Fruit fly (Drosophila melanogaster) Kc167 (cell line): ENCODE measurements around the gene Ilp5.
"Not testable (repeated sequence)": the region's sequence is repeated elsewhere in the genome, so short reads cannot be mapped to it uniquely, and the experiment has no call there.

Source experiments
- Myc ChIP-seq: fragments of >200 bp; optimal IDR thresholded peaks from 2 replicates; lab custom pipeline; 2017; ENCODE audit warnings: missing external identifiers
- Sin3A ChIP-seq: fragments of >200 bp; optimal IDR thresholded peaks from 2 replicates; lab custom pipeline; 2018; ENCODE audit warnings: missing external identifiers
- h ChIP-seq: fragments of >200 bp; optimal IDR thresholded peaks from 3 replicates; lab custom pipeline; 2018; ENCODE audit warnings: missing external identifiers
- insv ChIP-seq: fragments of >200 bp; optimal IDR thresholded peaks from 3 replicates; lab custom pipeline; 2018; ENCODE audit warnings: missing external identifiers
- psq ChIP-seq: fragments of >200 bp; optimal IDR thresholded peaks from 2 replicates; lab custom pipeline; 2017; ENCODE audit warnings: missing external identifiers
- ttk ChIP-seq: sonication (Bioruptor generic); optimal IDR thresholded peaks from 2 replicates; lab custom pipeline; 2017; ENCODE audit warnings: missing external identifiers

Gene Ilp5

DNA sequence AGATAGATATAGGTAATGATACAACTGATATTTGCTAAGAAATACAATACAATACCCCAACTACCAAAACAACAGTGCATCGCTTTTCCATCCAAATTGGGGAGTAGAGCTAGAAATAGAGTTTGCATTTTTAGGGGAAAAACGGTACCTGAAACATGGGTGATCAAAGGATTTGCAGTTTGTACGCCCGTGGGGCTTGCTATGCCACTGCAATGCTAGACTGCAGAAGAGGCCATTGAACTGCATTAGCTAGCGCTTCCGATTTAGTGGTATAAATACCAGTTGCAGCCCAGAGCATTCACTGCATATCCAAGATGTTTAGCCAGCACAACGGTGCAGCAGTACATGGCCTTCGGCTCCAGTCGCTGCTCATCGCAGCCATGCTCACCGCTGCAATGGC lies 25.6 kb downstream of the Ilp5 start, which contains the start of gene Ilp1:
Gene Ilp1, plus strand, starts transcription at position 301 of the 400 bp plus-strand sequence.
- not testable (repeated sequence) for TF ChIP-seq insv (lab: Kevin White, UChicago); Sin3A (lab: Kevin White, UChicago); ttk

- TF ChIP-seq psq, result no peak
- no peak for TF ChIP-seq h (lab: Kevin White, UChicago)
- no peak for TF ChIP-seq Sin3A (lab: Kevin White, UChicago)
- no peak for TF ChIP-seq insv (lab: Kevin White, UChicago)
- no peak for TF ChIP-seq Myc (lab: Kevin White, UChicago)
- no peak for TF ChIP-seq ttk
Measured at dm6 chr3L:9797587-9797986, 26.1 kb downstream of the Ilp5 start, which contains the start of gene Zasp67. Zasp67 (minus strand) TSS chr3L:9797687.

dm6 chr3L:9786746-9787145 lies 37.0 kb downstream of the Ilp5 start, which contains the start of gene CG32052:
CG32052 (plus strand) TSS chr3L:9787046.
- TF ChIP-seq ttk (no peak), psq (no peak), insv (lab: Kevin White, UChicago) (no peak), h (lab: Kevin White, UChicago) (no peak), Sin3A (lab: Kevin White, UChicago) (no peak), Myc (lab: Kevin White, UChicago) (no peak)

dm6 chr3L:9776804-9777393 lies 46.8 kb downstream of the Ilp5 start:
- TF ChIP-seq Myc (lab: Kevin White, UChicago), result no peak
- no peak for TF ChIP-seq insv (lab: Kevin White, UChicago)

DNA sequence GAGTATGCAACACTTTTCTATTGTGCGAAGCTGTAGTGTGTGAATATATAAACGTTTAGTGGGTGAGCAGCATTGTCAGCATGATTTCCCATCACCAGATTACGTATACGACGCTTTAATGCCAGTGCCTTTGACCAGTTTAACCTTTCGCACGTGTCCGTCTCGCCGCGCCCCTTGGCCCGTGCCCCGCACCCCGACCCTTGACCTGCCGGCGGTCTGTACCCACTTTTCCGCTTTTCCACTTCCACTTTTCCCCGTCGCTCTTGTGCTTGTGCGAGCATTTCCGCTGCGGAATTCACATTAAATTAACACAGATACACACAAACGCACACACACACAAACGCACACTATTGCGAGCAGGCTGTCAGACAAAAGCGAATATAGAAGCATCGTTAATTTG lies 48.0 kb downstream of the Ilp5 start:
- TF ChIP-seq insv (lab: Kevin White, UChicago), result no peak
- TF ChIP-seq Myc (lab: Kevin White, UChicago), result no peak
- TF ChIP-seq ttk, result no peak
- TF ChIP-seq psq, result no peak
- no peak for TF ChIP-seq h (lab: Kevin White, UChicago)
- no peak for TF ChIP-seq Sin3A (lab: Kevin White, UChicago)
